Worm (Caenorhabditis elegans): ENCODE data around the gene clec-132.

DNA sequence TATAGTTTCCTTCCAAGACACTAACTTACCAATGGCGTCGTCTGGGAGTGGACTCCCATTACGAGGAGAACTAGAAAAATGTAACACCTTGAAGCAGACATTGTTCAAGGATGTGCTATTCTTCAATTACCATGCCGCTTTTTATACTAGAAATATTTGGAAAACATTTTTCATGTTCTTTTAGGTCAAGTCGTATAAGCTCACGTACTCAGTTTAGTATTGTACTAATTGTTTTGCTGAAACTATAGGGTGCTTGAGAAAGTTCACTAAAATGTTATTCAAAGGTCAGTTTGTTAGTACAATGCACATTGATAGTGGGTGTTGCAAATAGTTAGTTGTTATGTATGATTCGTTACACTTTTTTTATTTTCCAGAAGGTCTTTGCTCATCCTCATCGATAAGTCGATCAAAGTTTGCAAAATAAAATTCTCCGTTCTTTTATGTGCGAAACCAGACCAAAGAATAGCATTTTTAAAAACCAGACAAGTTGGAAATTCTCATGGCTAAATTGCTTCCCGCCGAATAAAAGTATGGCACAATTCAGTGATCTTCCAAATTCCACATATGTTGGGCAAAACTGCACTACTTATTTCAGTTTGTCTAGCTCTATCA is 5.8 kb upstream of the clec-132 start, which contains the start of the genes clec-128 and clec-129:
- TF ChIP-seq ztf-29 (GFP tag; IDR thresholded peaks at IDR 0.05) (no peak), tab-1 (GFP tag; IDR thresholded peaks at IDR 0.05) (no peak), med-1 (GFP tag; optimal IDR thresholded peaks at IDR 0.05; ENCODE audit: insufficient read depth) (no peak), T22C8.4 (GFP tag; IDR thresholded peaks at IDR 0.05) (no peak), ztf-23 (GFP tag; IDR thresholded peaks at IDR 0.05) (no peak)
